Fruit fly (Drosophila melanogaster): Measurements from ENCODE around the gene CG33061.

Gene CG33061

dm6 chr3L:16328207-16328891, 1.2 kb upstream of the CG33061 start, which contains the start of gene CG13058 (continued):
- TF ChIP-seq CG17385 (GFP tag; optimal IDR thresholded peaks at IDR 0.05) = peak; percentile 64
- TF ChIP-seq al (GFP tag; IDR thresholded peaks at IDR 0.05) = 0 out of 2 replicates have a peak, but pooled peaks have one; percentile 23
- peak; percentile 15; the same call in 1 of the 2 replicates for TF ChIP-seq Doc2 (GFP tag; IDR thresholded peaks at IDR 0.05)
- no peak for TF ChIP-seq CG14965 (GFP tag; optimal IDR thresholded peaks at IDR 0.05; ENCODE audit: borderline replicate concordance)
- no peak for TF ChIP-seq CG17802 (tag; optimal IDR thresholded peaks at IDR 0.05)
- TF ChIP-seq rib (GFP tag; IDR thresholded peaks at IDR 0.05) = no peak
- TF ChIP-seq D19B (GFP tag; optimal IDR thresholded peaks at IDR 0.05) = no peak
- peak; percentile 56 for TF ChIP-seq nau (GFP tag; optimal IDR thresholded peaks at IDR 0.05)
- TF ChIP-seq CG6791 (GFP tag; IDR thresholded peaks at IDR 0.05; ENCODE audit: partially characterized antibody) = no peak
- TF ChIP-seq CG12155 (GFP tag; optimal IDR thresholded peaks at IDR 0.05) = peak; percentile 29
- TF ChIP-seq jumu (GFP tag; optimal IDR thresholded peaks at IDR 0.05) = no peak
- peak; percentile 60 for TF ChIP-seq fd96Cb (tag; optimal IDR thresholded peaks at IDR 0.05)
- no peak for TF ChIP-seq Deaf1 (tag; optimal IDR thresholded peaks at IDR 0.05)
- peak; percentile 62 for TF ChIP-seq caup (GFP tag; optimal IDR thresholded peaks at IDR 0.05; ENCODE audit: severe bottlenecking)
- TF ChIP-seq repo (GFP tag; optimal IDR thresholded peaks at IDR 0.05) = no peak
- TF ChIP-seq Eip74EF (GFP tag; optimal IDR thresholded peaks at IDR 0.05) = peak in 1 of 2 experiments; percentile 15
- peak; percentile 78 for TF ChIP-seq CG18599 (GFP tag; optimal IDR thresholded peaks at IDR 0.05)
- TF ChIP-seq Poxn (GFP tag; IDR thresholded peaks at IDR 0.05) = no peak
- TF ChIP-seq CG1647 (GFP tag; optimal IDR thresholded peaks at IDR 0.05) = peak; percentile 44
- no peak for TF ChIP-seq CG17912 (GFP tag; optimal IDR thresholded peaks at IDR 0.05)
- peak; percentile 71 for TF ChIP-seq CG7839 (tag; optimal IDR thresholded peaks at IDR 0.05)
- TF ChIP-seq Stat92E (GFP tag; optimal IDR thresholded peaks at IDR 0.05) = no peak
- TF ChIP-seq CG3838 (GFP tag; optimal IDR thresholded peaks at IDR 0.05) = peak; percentile 18
- no peak for TF ChIP-seq Bgb (GFP tag; IDR thresholded peaks at IDR 0.05; ENCODE audit: partially characterized antibody)
- TF ChIP-seq CG10147 (GFP tag; optimal IDR thresholded peaks at IDR 0.05) = peak; percentile 60
- TF ChIP-seq CG12769 (tag; optimal IDR thresholded peaks at IDR 0.05) = peak; percentile 84
- no peak for TF ChIP-seq Hey (tag; optimal IDR thresholded peaks at IDR 0.05)
- no peak for TF ChIP-seq ssp (GFP tag; IDR thresholded peaks at IDR 0.05)
- TF ChIP-seq CG7963 (GFP tag; IDR thresholded peaks at IDR 0.05; ENCODE audit: partially characterized antibody) = no peak
- TF ChIP-seq pzg (GFP tag; optimal IDR thresholded peaks at IDR 0.05) = no peak
- TF ChIP-seq CG15514 (GFP tag; optimal IDR thresholded peaks at IDR 0.05) = peak; percentile 51
- peak; percentile 65 for TF ChIP-seq Drgx (GFP tag; IDR thresholded peaks at IDR 0.05)
- TF ChIP-seq B-H2 (GFP tag; optimal IDR thresholded peaks at IDR 0.05) = no peak
- TF ChIP-seq CG12219 (GFP tag; optimal IDR thresholded peaks at IDR 0.05) = peak; percentile 74
- peak; percentile 83 for TF ChIP-seq CG11504 (tag; optimal IDR thresholded peaks at IDR 0.05)
- TF ChIP-seq Fer1 (GFP tag; optimal IDR thresholded peaks at IDR 0.05) = peak; percentile 84
- TF ChIP-seq HmgD (GFP tag; optimal IDR thresholded peaks at IDR 0.05) = no peak
- TF ChIP-seq YL-1 (GFP tag; optimal IDR thresholded peaks at IDR 0.05) = no peak
- TF ChIP-seq Ptx1 (GFP tag; IDR thresholded peaks at IDR 0.05) = peak; percentile 64
- no peak for TF ChIP-seq NK7.1 (GFP tag; optimal IDR thresholded peaks at IDR 0.05)
- no peak for TF ChIP-seq usp (GFP tag; optimal IDR thresholded peaks at IDR 0.05)
- TF ChIP-seq CG34422 (GFP tag; IDR thresholded peaks at IDR 0.05) = 0 out of 3 replicates have a peak, but pooled peaks have one; percentile 10
- peak; percentile 69 for TF ChIP-seq crol (GFP tag; IDR thresholded peaks at IDR 0.05)
- TF ChIP-seq wor (GFP tag; IDR thresholded peaks at IDR 0.05) = peak; percentile 41; the same call in 1 of the 2 replicates
- TF ChIP-seq Atf-2 (GFP tag; optimal IDR thresholded peaks at IDR 0.05) = peak; percentile 4
- no peak for TF ChIP-seq Kr (GFP tag; optimal IDR thresholded peaks at IDR 0.05)
- TF ChIP-seq shn (GFP tag; optimal IDR thresholded peaks at IDR 0.05) = peak; percentile 4
- TF ChIP-seq lab (GFP tag; optimal IDR thresholded peaks at IDR 0.05) = peak; percentile 83
